Fruit fly (Drosophila melanogaster): ENCODE data around the gene CIAPIN1.

The CIAPIN1 gene

DNA sequence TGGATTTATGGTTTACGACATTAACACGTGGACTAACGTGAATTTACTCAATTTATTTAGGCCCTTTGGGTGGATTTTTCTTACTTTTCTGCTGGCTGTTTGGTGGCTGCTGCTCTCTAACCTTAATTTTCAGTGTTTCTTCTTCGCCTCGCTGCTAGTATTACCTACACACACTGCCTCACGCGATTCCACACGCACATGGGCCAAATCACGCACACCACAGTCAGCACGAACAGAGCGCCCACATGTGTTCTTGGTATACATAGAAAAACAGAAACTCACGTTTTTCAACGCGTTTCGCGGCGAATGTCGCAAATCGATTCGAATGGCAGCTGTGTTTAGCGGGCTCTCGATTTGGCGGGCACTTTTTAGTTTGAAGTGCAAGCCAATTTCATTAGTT is 29.2 kb upstream of the CIAPIN1 start (continued):
- TF ChIP-seq dmrt11E (tag; optimal IDR thresholded peaks at IDR 0.05) (no peak), BEAF-32 (GFP tag; optimal IDR thresholded peaks at IDR 0.05) (peak; percentile 91), ems (GFP tag; optimal IDR thresholded peaks at IDR 0.05) (no peak), repo (GFP tag; optimal IDR thresholded peaks at IDR 0.05) (no peak), fd3F (GFP tag; optimal IDR thresholded peaks at IDR 0.05) (no peak), gro (GFP tag; optimal IDR thresholded peaks at IDR 0.05) (no peak), toy (GFP tag; IDR thresholded peaks at IDR 0.05) (no peak), Scr (GFP tag; IDR thresholded peaks at IDR 0.05; ENCODE audit: partially characterized antibody) (peak; percentile 75), seq (GFP tag; IDR thresholded peaks at IDR 0.05) (no peak), gcm2 (GFP tag; optimal IDR thresholded peaks at IDR 0.05) (no peak), D (optimal IDR thresholded peaks at IDR 0.05) (no peak), D (GFP tag; optimal IDR thresholded peaks at IDR 0.05) (no peak), ATbp (GFP tag; optimal IDR thresholded peaks at IDR 0.05) (no peak), Xrp1 (GFP tag; IDR thresholded peaks at IDR 0.05) (no peak), CG11504 (tag; optimal IDR thresholded peaks at IDR 0.05) (peak; percentile 51), Dll (GFP tag; IDR thresholded peaks at IDR 0.05; ENCODE audit: partially characterized antibody) (peak; percentile 85), CG17912 (GFP tag; optimal IDR thresholded peaks at IDR 0.05) (peak; percentile 86), CG34224 (GFP tag; IDR thresholded peaks at IDR 0.05; ENCODE audit: partially characterized antibody) (peak; percentile 78), CG12219 (GFP tag; optimal IDR thresholded peaks at IDR 0.05) (no peak), CG30431 (GFP tag; optimal IDR thresholded peaks at IDR 0.05) (no peak), CG7839 (tag; optimal IDR thresholded peaks at IDR 0.05) (peak; percentile 23), eve (GFP tag; optimal IDR thresholded peaks at IDR 0.05) (no peak), CG6683 (GFP tag; optimal IDR thresholded peaks at IDR 0.05) (peak; percentile 19), CG15479 (GFP tag; optimal IDR thresholded peaks at IDR 0.05) (no peak), ap (GFP tag; IDR thresholded peaks at IDR 0.05) (no peak), NC2α (GFP tag; optimal IDR thresholded peaks at IDR 0.05) (no peak), CG13287 (GFP tag; IDR thresholded peaks at IDR 0.05; ENCODE audit: partially characterized antibody) (peak; percentile 90), CG9609 (GFP tag; optimal IDR thresholded peaks at IDR 0.05) (no peak), grn (GFP tag; optimal IDR thresholded peaks at IDR 0.05) (no peak), CG6854 (GFP tag; optimal IDR thresholded peaks at IDR 0.05) (no peak), CG13624 (GFP tag; optimal IDR thresholded peaks at IDR 0.05) (peak; percentile 44), chn (GFP tag; optimal IDR thresholded peaks at IDR 0.05) (peak; percentile 21), CG2712 (tag; optimal IDR thresholded peaks at IDR 0.05) (peak; percentile 71), ro (GFP tag; IDR thresholded peaks at IDR 0.05) (no peak), CG2120 (GFP tag; optimal IDR thresholded peaks at IDR 0.05) (peak; percentile 53), CG12299 (tag; optimal IDR thresholded peaks at IDR 0.05) (no peak), Jarid2 (GFP tag; optimal IDR thresholded peaks at IDR 0.05) (no peak), sna (GFP tag; IDR thresholded peaks at IDR 0.05; ENCODE audit: partially characterized antibody) (peak; percentile 63), Gug (GFP tag; IDR thresholded peaks at IDR 0.05) (peak; percentile 14; the same call in 1 of the 4 replicates), Lim3 (GFP tag; IDR thresholded peaks at IDR 0.05) (no peak), CG4854 (GFP tag; optimal IDR thresholded peaks at IDR 0.05) (peak; percentile 21), knrl (GFP tag; IDR thresholded peaks at IDR 0.05; ENCODE audit: partially characterized antibody) (peak; percentile 88), klu (GFP tag; IDR thresholded peaks at IDR 0.05) (peak; percentile 19; the same call in 1 of the 2 replicates), CG18476 (GFP tag; optimal IDR thresholded peaks at IDR 0.05) (no peak), CG4360 (GFP tag; IDR thresholded peaks at IDR 0.05) (0 out of 2 replicates have a peak, but pooled peaks have one; percentile 18), CG15601 (tag; optimal IDR thresholded peaks at IDR 0.05) (peak; percentile 54), vnd (GFP tag; IDR thresholded peaks at IDR 0.05; ENCODE audit: partially characterized antibody) (peak; percentile 48; the same call in 2 of the 3 replicates), disco-r (GFP tag; optimal IDR thresholded peaks at IDR 0.05) (peak; percentile 7), tap (tag; optimal IDR thresholded peaks at IDR 0.05) (peak; percentile 29), CG4730 (GFP tag; IDR thresholded peaks at IDR 0.05) (peak; percentile 97), gsb (GFP tag; IDR thresholded peaks at IDR 0.05) (no peak)
